Fruit fly (Drosophila melanogaster) whole organism, pupa: ENCODE measurements around the gene CG31832.

Experiments
- CG10348 ChIP-seq: fragments of 200-800 bp; sonication (Bioruptor generic); IDR thresholded peaks from 2 replicates; pipeline ENCODE4 v1.3.6; 2022; ENCODE audit warnings: missing biosample characterization, missing genetic modification characterization
- CG12605 ChIP-seq: fragments of 200-800 bp; sonication (Bioruptor generic); IDR thresholded peaks from 2 replicates; pipeline ENCODE4 v1.3.6; 2022; ENCODE audit warnings: missing biosample characterization, missing genetic modification characterization
- CG13204 ChIP-seq: fragments of 200-800 bp; sonication (Bioruptor generic); optimal IDR thresholded peaks from 2 replicates; lab custom pipeline; 2018; ENCODE audit warnings: missing biosample characterization, mild to moderate bottlenecking, missing genetic modification characterization, moderate library complexity
- CG14655 ChIP-seq: fragments of 200-800 bp; sonication (Bioruptor generic); optimal IDR thresholded peaks from 3 replicates; lab custom pipeline; 2017; ENCODE audit warnings: mild to moderate bottlenecking, missing biosample characterization, missing genetic modification reagents, missing genetic modification characterization
- CG15710 ChIP-seq: fragments of 200-800 bp; sonication (Bioruptor generic); optimal IDR thresholded peaks from 2 replicates; lab custom pipeline; 2018; ENCODE audit warnings: missing biosample characterization, mild to moderate bottlenecking, missing genetic modification characterization, moderate library complexity
- CG17806 ChIP-seq: fragments of 200-800 bp; sonication (Bioruptor generic); optimal IDR thresholded peaks from 2 replicates; lab custom pipeline; 2018; ENCODE audit warnings: missing biosample characterization, mild to moderate bottlenecking, missing genetic modification characterization, moderate library complexity
- CG32121 ChIP-seq: fragments of 200-800 bp; sonication (Bioruptor generic); IDR thresholded peaks from 2 replicates; pipeline ENCODE4 v1.3.6; 2022; ENCODE audit warnings: missing biosample characterization, missing genetic modification characterization
- CG34367 ChIP-seq: fragments of 200-800 bp; sonication (Bioruptor generic); optimal IDR thresholded peaks from 2 replicates; lab custom pipeline; 2018; ENCODE audit warnings: missing biosample characterization, mild to moderate bottlenecking, missing genetic modification characterization
- CG4496 ChIP-seq: fragments of 200-800 bp; sonication (Bioruptor generic); IDR thresholded peaks from 3 replicates; pipeline ENCODE4 v1.3.6; 2022; ENCODE audit warnings: missing biosample characterization, missing genetic modification characterization
- CG8159 ChIP-seq: fragments of 200-800 bp; sonication (Bioruptor generic); optimal IDR thresholded peaks from 3 replicates; lab custom pipeline; 2018; ENCODE audit warnings: missing biosample characterization, mild to moderate bottlenecking, missing genetic modification characterization, moderate library complexity
- CG8301 ChIP-seq: fragments of 200-800 bp; sonication (Bioruptor generic); optimal IDR thresholded peaks from 2 replicates; lab custom pipeline; 2018; ENCODE audit warnings: missing biosample characterization, mild to moderate bottlenecking, missing genetic modification characterization
- CG9948 ChIP-seq: fragments of 200-800 bp; sonication (Bioruptor generic); optimal IDR thresholded peaks from 2 replicates; lab custom pipeline; 2018; ENCODE audit warnings: missing biosample characterization, mild to moderate bottlenecking, missing genetic modification characterization, moderate library complexity
- D1 ChIP-seq: fragments of 200-800 bp; sonication (Bioruptor generic); optimal IDR thresholded peaks from 2 replicates; lab custom pipeline; 2018; ENCODE audit warnings: missing biosample characterization, mild to moderate bottlenecking, missing genetic modification characterization, moderate library complexity
- EcR ChIP-seq: fragments of 200-800 bp; sonication (Bioruptor generic); optimal IDR thresholded peaks from 3 replicates; lab custom pipeline; 2019; ENCODE audit warnings: missing biosample characterization, missing genetic modification characterization, mild to moderate bottlenecking, moderate library complexity, missing genetic modification reagents
- Ets98B ChIP-seq: fragments of 200-800 bp; sonication (Bioruptor generic); IDR thresholded peaks from 2 replicates; pipeline ENCODE4 v1.3.6; 2022; ENCODE audit warnings: missing biosample characterization, missing genetic modification characterization
- Pif1A ChIP-seq: fragments of 200-800 bp; sonication (Bioruptor generic); optimal IDR thresholded peaks from 3 replicates; lab custom pipeline; 2016; ENCODE audit warnings: missing biosample characterization, missing genetic modification characterization
- Pif1B ChIP-seq: fragments of 200-800 bp; sonication (Bioruptor generic); optimal IDR thresholded peaks from 3 replicates; lab custom pipeline; 2016; ENCODE audit warnings: missing biosample characterization, missing genetic modification characterization
- Snoo ChIP-seq: fragments of 200-800 bp; sonication (Bioruptor generic); optimal IDR thresholded peaks from 3 replicates; lab custom pipeline; 2017; ENCODE audit warnings: missing biosample characterization, mild to moderate bottlenecking, missing genetic modification characterization, inconsistent platforms
- fd96Ca ChIP-seq: fragments of 200-800 bp; sonication (Bioruptor generic); IDR thresholded peaks from 3 replicates; pipeline ENCODE4 v1.3.6; 2022; ENCODE audit warnings: missing biosample characterization, missing genetic modification characterization
- gl ChIP-seq: fragments of 200-800 bp; sonication (Bioruptor generic); optimal IDR thresholded peaks from 2 replicates; lab custom pipeline; 2018; ENCODE audit warnings: missing biosample characterization, mild to moderate bottlenecking, missing genetic modification characterization
- rn ChIP-seq: fragments of 200-800 bp; sonication (Bioruptor generic); IDR thresholded peaks from 2 replicates; pipeline ENCODE4 v1.3.6; 2022; ENCODE audit warnings: missing biosample characterization, missing genetic modification characterization

The CG31832 gene

dm6 chr2L:15039309-15039772 is 7.8 kb upstream of the CG31832 start:
- TF ChIP-seq Snoo (tag; lab: Kevin White, UChicago) (no peak), CG4496 (GFP tag; lab: Robert Waterston, UW) (peak; percentile 42; the same call in 1 of the 3 replicates)

- TF ChIP-seq fd96Ca (no peak), CG8159 (tag; lab: Kevin White, UChicago) (no peak), EcR (GFP tag; lab: Kevin White, UChicago) (peak; percentile 67)
These were observed 7.1 kb upstream of the CG31832 start, which contains the start of gene CIAPIN1 for dm6 chr2L:15038339-15039308. TSS of gene CIAPIN1 (minus strand) at chr2L:15038861.

- TF ChIP-seq Pif1B (GFP tag; lab: Kevin White, UChicago), result no peak
These were observed 3.8 kb upstream of the CG31832 start, which contains the start of gene yellow-c for dm6 chr2L:15035366-15035765. TSS of gene yellow-c (plus strand) at chr2L:15035394.

dm6 chr2L:15026582-15026981 is 5.0 kb downstream of the CG31832 start, which contains the start of gene CG33310:
TSS of gene CG33310 (plus strand) at chr2L:15026882.
- no peak for TF ChIP-seq Ets98B (GFP tag; lab: Robert Waterston, UW)

dm6 chr2L:15016031-15016430 is 15.5 kb downstream of the CG31832 start, which contains the start of gene GABA-B-R1:
TSS of gene GABA-B-R1 (plus strand) at chr2L:15016331.
- TF ChIP-seq CG9948 (no peak), Ets98B (GFP tag; lab: Robert Waterston, UW) (no peak), CG14655 (GFP tag; lab: Kevin White, UChicago) (no peak), rn (GFP tag; lab: Robert Waterston, UW) (no peak), gl (tag; lab: Kevin White, UChicago) (no peak), CG17806 (tag; lab: Kevin White, UChicago) (no peak), Snoo (tag; lab: Kevin White, UChicago) (no peak), CG32121 (GFP tag; lab: Robert Waterston, UW) (no peak), CG4496 (GFP tag; lab: Robert Waterston, UW) (no peak), fd96Ca (no peak), CG13204 (GFP tag; lab: Kevin White, UChicago) (no peak), CG12605 (no peak), D1 (tag; lab: Kevin White, UChicago) (no peak)

dm6 chr2L:15013523-15013922 is 18.0 kb downstream of the CG31832 start:
- TF ChIP-seq CG8301 (tag; lab: Kevin White, UChicago) (no peak), CG4496 (GFP tag; lab: Robert Waterston, UW) (0 out of 3 replicates have a peak, but pooled peaks have one; percentile 10)

- TF ChIP-seq CG15710 (tag; lab: Kevin White, UChicago), result no peak
- no peak for TF ChIP-seq CG12605
- no peak for TF ChIP-seq gl (tag; lab: Kevin White, UChicago)
- TF ChIP-seq rn (GFP tag; lab: Robert Waterston, UW), result no peak
- no peak for TF ChIP-seq CG10348 (GFP tag; lab: Robert Waterston, UW)
- TF ChIP-seq Snoo (tag; lab: Kevin White, UChicago), result no peak
- no peak for TF ChIP-seq EcR (GFP tag; lab: Kevin White, UChicago)
- no peak for TF ChIP-seq CG13204 (GFP tag; lab: Kevin White, UChicago)
- no peak for TF ChIP-seq CG9948
- no peak for TF ChIP-seq CG32121 (GFP tag; lab: Robert Waterston, UW)
- TF ChIP-seq fd96Ca, result no peak
- TF ChIP-seq CG4496 (GFP tag; lab: Robert Waterston, UW), result no peak
- no peak for TF ChIP-seq Pif1A (GFP tag; lab: Kevin White, UChicago)
- TF ChIP-seq CG8301 (tag; lab: Kevin White, UChicago), result no peak
- no peak for TF ChIP-seq Ets98B (GFP tag; lab: Robert Waterston, UW)
These were observed 19.8 kb downstream of the CG31832 start for dm6 chr2L:15011779-15012178.

- no peak for TF ChIP-seq CG10348 (GFP tag; lab: Robert Waterston, UW)
- TF ChIP-seq Ets98B (GFP tag; lab: Robert Waterston, UW), result peak; percentile 58; the same call in 1 of the 2 replicates
- peak; percentile 60 for TF ChIP-seq CG17806 (tag; lab: Kevin White, UChicago)
- TF ChIP-seq gl (tag; lab: Kevin White, UChicago), result no peak
- no peak for TF ChIP-seq CG8301 (tag; lab: Kevin White, UChicago)
- peak; percentile 41 for TF ChIP-seq CG9948
- no peak for TF ChIP-seq CG12605
- 0 out of 2 replicates have a peak, but pooled peaks have one; percentile 29 for TF ChIP-seq rn (GFP tag; lab: Robert Waterston, UW)
- peak; percentile 75; the same call in 2 of the 3 replicates for TF ChIP-seq CG4496 (GFP tag; lab: Robert Waterston, UW)
- TF ChIP-seq EcR (GFP tag; lab: Kevin White, UChicago), result no peak
- TF ChIP-seq CG15710 (tag; lab: Kevin White, UChicago), result peak; percentile 75
- no peak for TF ChIP-seq CG13204 (GFP tag; lab: Kevin White, UChicago)
- no peak for TF ChIP-seq D1 (tag; lab: Kevin White, UChicago)
- peak; percentile 81 for TF ChIP-seq fd96Ca
- peak; percentile 39 for TF ChIP-seq Pif1B (GFP tag; lab: Kevin White, UChicago)
- peak; percentile 59 for TF ChIP-seq CG8159 (tag; lab: Kevin White, UChicago)
- TF ChIP-seq CG14655 (GFP tag; lab: Kevin White, UChicago), result no peak
- no peak for TF ChIP-seq Pif1A (GFP tag; lab: Kevin White, UChicago)
- peak; percentile 54 for TF ChIP-seq Snoo (tag; lab: Kevin White, UChicago)
- TF ChIP-seq CG34367 (tag; lab: Kevin White, UChicago), result peak; percentile 58
- TF ChIP-seq CG32121 (GFP tag; lab: Robert Waterston, UW), result peak; percentile 81
These were observed 21.8 kb downstream of the CG31832 start, which contains the start of the genes THG and Rnmt for dm6 chr2L:15009703-15010102. TSS of gene THG (minus strand) at chr2L:15009724. TSS of gene Rnmt (plus strand) at chr2L:15009939.
